Worm (Caenorhabditis elegans) whole organism, young adult: ENCODE results near the gene fut-4.
"Not testable (repeated sequence)": the region's sequence is repeated elsewhere in the genome, so short reads cannot be mapped to it uniquely, and the experiment has no call there.

ENCODE experiments used
- B0019.2 ChIP-seq: fragments of 200-800 bp; sonication (Bioruptor generic); conservative IDR thresholded peaks from 2 replicates; pipeline ENCODE4 v1.3.6; 2022; ENCODE audit warnings: missing genetic modification reagents, missing genetic modification characterization, missing compliant biosample characterization
- B0035.1 ChIP-seq: sonication (generic microtip); optimal IDR thresholded peaks from 2 replicates; lab custom pipeline; 2016; ENCODE audit warnings: missing genetic modification characterization, mild to moderate bottlenecking, missing compliant biosample characterization, missing genotype, missing genetic modification reagents
- F37B4.10 ChIP-seq: fragments of 200-800 bp; sonication (Bioruptor generic); IDR thresholded peaks from 2 replicates; pipeline ENCODE4 v1.3.6; 2022; ENCODE audit warnings: missing genetic modification characterization, missing compliant biosample characterization
- F55B11.4 ChIP-seq: sonication (generic microtip); optimal IDR thresholded peaks from 2 replicates; lab custom pipeline; 2016; ENCODE audit warnings: missing compliant biosample characterization, missing genetic modification characterization, borderline replicate concordance; ENCODE audit not compliant: insufficient read depth
- Y53F4B.3 ChIP-seq: fragments of 200-800 bp; sonication (Bioruptor generic); IDR thresholded peaks from 2 replicates; pipeline ENCODE4 v1.3.6; 2022; ENCODE audit warnings: missing genetic modification reagents, missing genetic modification characterization, missing compliant biosample characterization
- Y56A3A.18 ChIP-seq: fragments of 200-800 bp; sonication (Bioruptor generic); IDR thresholded peaks from 2 replicates; pipeline ENCODE4 v1.3.6; 2022; ENCODE audit warnings: missing genetic modification reagents, missing genetic modification characterization, missing compliant biosample characterization
- ZK185.1 ChIP-seq: sonication (generic microtip); optimal IDR thresholded peaks from 2 replicates; lab custom pipeline; 2016; ENCODE audit warnings: mild to moderate bottlenecking, missing genetic modification characterization, missing compliant biosample characterization; ENCODE audit not compliant: poor library complexity, severe bottlenecking
- aptf-2 ChIP-seq: fragments of 200-800 bp; sonication (Bioruptor generic); conservative IDR thresholded peaks from 2 replicates; pipeline ENCODE4 v1.3.6; 2022; ENCODE audit warnings: missing genetic modification reagents, missing genetic modification characterization, missing compliant biosample characterization
- atf-7 ChIP-seq: sonication (generic microtip); optimal IDR thresholded peaks from 2 replicates; lab custom pipeline; 2017; ENCODE audit warnings: mild to moderate bottlenecking, missing genetic modification characterization, missing compliant biosample characterization
- attf-5 ChIP-seq: fragments of 200-800 bp; sonication (Bioruptor generic); optimal IDR thresholded peaks from 2 replicates; lab custom pipeline; 2018; ENCODE audit warnings: mild to moderate bottlenecking, missing genetic modification characterization, missing compliant biosample characterization
- ceh-100 ChIP-seq: fragments of 200-800 bp; sonication (Bioruptor generic); IDR thresholded peaks from 2 replicates; pipeline ENCODE4 v1.3.6; 2022; ENCODE audit warnings: missing genetic modification reagents, missing genetic modification characterization, missing compliant biosample characterization
- ceh-58 ChIP-seq: fragments of 200-800 bp; sonication (Bioruptor generic); IDR thresholded peaks from 2 replicates; pipeline ENCODE4 v1.3.6; 2022; ENCODE audit warnings: missing genetic modification characterization, missing compliant biosample characterization
- ceh-79 ChIP-seq: sonication (generic microtip); optimal IDR thresholded peaks from 2 replicates; lab custom pipeline; 2017; ENCODE audit warnings: mild to moderate bottlenecking, missing genetic modification characterization, missing compliant biosample characterization
- ceh-91 ChIP-seq: fragments of 200-800 bp; sonication (Bioruptor generic); IDR thresholded peaks from 2 replicates; pipeline ENCODE4 v1.3.6; 2022; ENCODE audit warnings: missing genetic modification reagents, missing genetic modification characterization, missing compliant biosample characterization
- dpff-1 ChIP-seq: sonication (generic microtip); optimal IDR thresholded peaks from 2 replicates; lab custom pipeline; 2017; ENCODE audit warnings: mild to moderate bottlenecking, missing genetic modification characterization, missing compliant biosample characterization
- hmg-1.2 ChIP-seq: fragments of 200-800 bp; sonication (Bioruptor generic); IDR thresholded peaks from 2 replicates; pipeline ENCODE4 v1.3.6; 2022; ENCODE audit warnings: missing genetic modification reagents, missing genetic modification characterization, missing compliant biosample characterization
- let-607 ChIP-seq, 2 experiments: fragments of 200-800 bp in 1 of 2; sonication (Bioruptor generic) in 1 of 2; sonication (generic microtip) in 1 of 2; optimal IDR thresholded peaks; 2 replicates each; lab custom pipeline; 2016 to 2018; ENCODE audit warnings: mild to moderate bottlenecking in 2 of 2, missing compliant biosample characterization in 2 of 2, missing genetic modification characterization in 2 of 2, moderate library complexity in 2 of 2, missing genotype in 1 of 2
- lir-1 ChIP-seq: fragments of 200-800 bp; sonication (Bioruptor generic); conservative IDR thresholded peaks from 2 replicates; pipeline ENCODE4 v1.3.6; 2022; ENCODE audit warnings: missing genetic modification reagents, missing genetic modification characterization, missing compliant biosample characterization
- lsl-1 ChIP-seq: fragments of 200-800 bp; sonication (Bioruptor generic); optimal IDR thresholded peaks from 2 replicates; lab custom pipeline; 2018; ENCODE audit warnings: mild to moderate bottlenecking, missing genetic modification characterization, moderate library complexity, missing compliant biosample characterization
- mel-28 ChIP-seq: sonication (generic microtip); optimal IDR thresholded peaks from 2 replicates; lab custom pipeline; 2016; ENCODE audit warnings: borderline replicate concordance, mild to moderate bottlenecking, missing genetic modification characterization, missing compliant biosample characterization
- mxl-1 ChIP-seq: sonication (generic microtip); optimal IDR thresholded peaks from 2 replicates; lab custom pipeline; 2016; ENCODE audit warnings: missing genetic modification characterization, missing compliant biosample characterization
- nfya-1 ChIP-seq: sonication (generic microtip); optimal IDR thresholded peaks from 2 replicates; lab custom pipeline; 2017; ENCODE audit warnings: antibody characterized with exemption, missing compliant biosample characterization, missing genetic modification characterization, borderline replicate concordance; ENCODE audit not compliant: insufficient read depth
- nfyb-1 ChIP-seq: fragments of 200-800 bp; sonication (Bioruptor generic); IDR thresholded peaks from 2 replicates; pipeline ENCODE4 v1.3.6; 2022; ENCODE audit warnings: missing genetic modification reagents, missing genetic modification characterization, missing compliant biosample characterization
- nhr-80 ChIP-seq: sonication (generic microtip); optimal IDR thresholded peaks from 2 replicates; lab custom pipeline; 2016; ENCODE audit warnings: missing genetic modification characterization, missing compliant biosample characterization
- nhr-90 ChIP-seq: sonication (generic microtip); optimal IDR thresholded peaks from 2 replicates; lab custom pipeline; 2016; ENCODE audit warnings: missing genotype, mild to moderate bottlenecking, missing genetic modification characterization, missing compliant biosample characterization
- rpc-1 ChIP-seq, 2 experiments: fragments of 150-350 bp in 1 of 2; sonication (generic microtip) in 1 of 2; optimal IDR thresholded peaks; 2 replicates each; lab custom pipeline; 2014 to 2018; ENCODE audit warnings: missing biosample characterization in 1 of 2, missing genetic modification characterization in 1 of 2, missing genetic modification reagents in 1 of 2, missing genotype in 1 of 2
- sdz-38 ChIP-seq: sonication (generic microtip); optimal IDR thresholded peaks from 2 replicates; lab custom pipeline; 2016; ENCODE audit warnings: missing genotype, missing genetic modification characterization, missing compliant biosample characterization
- somi-1 ChIP-seq: fragments of 200-800 bp; sonication (Bioruptor generic); optimal IDR thresholded peaks from 2 replicates; lab custom pipeline; 2018; ENCODE audit warnings: mild to moderate bottlenecking, missing genetic modification characterization, missing compliant biosample characterization
- sptf-2 ChIP-seq: fragments of 200-800 bp; sonication (Bioruptor generic); optimal IDR thresholded peaks from 2 replicates; lab custom pipeline; 2018; ENCODE audit warnings: mild to moderate bottlenecking, missing genetic modification characterization, missing compliant biosample characterization
- ztf-28 ChIP-seq: fragments of 200-800 bp; sonication (Bioruptor generic); IDR thresholded peaks from 2 replicates; pipeline ENCODE4 v1.3.6; 2022; ENCODE audit warnings: missing genetic modification reagents, missing genetic modification characterization, missing compliant biosample characterization

fut-4 gene

ce11 chrII:2843088-2843487, 20.8 kb upstream of the fut-4 start, which contains the start of gene Y110A2AL.7:
TSS of gene Y110A2AL.7 (minus strand) at chrII:2843188.
- TF ChIP-seq ceh-91 (GFP tag; lab: Robert Waterston, UW) (no peak), ZK185.1 (tag; lab: Kevin White, UChicago) (no peak), hmg-1.2 (GFP tag; lab: Robert Waterston, UW) (no peak), ceh-79 (tag; lab: Kevin White, UChicago) (no peak)
- TF ChIP-seq, all 124 proteins: peak for 0

ce11 chrII:2841529-2841928, 19.2 kb upstream of the fut-4 start, which contains the start of gene Y110A2AL.6:
TSS of gene Y110A2AL.6 (minus strand) at chrII:2841629.
- no peak for TF ChIP-seq atf-7
- TF ChIP-seq rpc-1 (optimal IDR thresholded peaks at IDR 0.05; lab: Kevin White, UChicago) = no peak
- TF ChIP-seq rpc-1 (tag; optimal IDR thresholded peaks at IDR 0.05; lab: Kevin White, UChicago) = peak; percentile 33

ce11 chrII:2839004-2839403, 16.7 kb upstream of the fut-4 start, which contains the start of gene Y110A2AL.4:
TSS of gene Y110A2AL.4 (plus strand) at chrII:2839304.
- not testable (repeated sequence) for TF ChIP-seq B0035.1 (tag; lab: Kevin White, UChicago); ceh-58 (GFP tag; lab: Robert Waterston, UW); hmg-1.2 (GFP tag; lab: Robert Waterston, UW)

- TF ChIP-seq mxl-1 (no peak), sptf-2 (GFP tag; lab: Kevin White, UChicago) (no peak), B0035.1 (tag; lab: Kevin White, UChicago) (no peak), F55B11.4 (tag; lab: Kevin White, UChicago) (no peak), nfyb-1 (GFP tag; lab: Robert Waterston, UW) (no peak), nfya-1 (no peak), let-607 (tag; optimal IDR thresholded peaks at IDR 0.05; lab: Kevin White, UChicago) (no peak), somi-1 (GFP tag; lab: Kevin White, UChicago) (no peak), ztf-28 (no peak), ceh-79 (tag; lab: Kevin White, UChicago) (no peak), lsl-1 (no peak), mel-28 (tag; lab: Kevin White, UChicago) (no peak), lir-1 (GFP tag; lab: Robert Waterston, UW) (no peak), aptf-2 (no peak)
Observed at ce11 chrII:2836853-2837252, 14.5 kb upstream of the fut-4 start, which contains the start of gene K12H6.7. TSS of gene K12H6.7 (minus strand) at chrII:2836953.

DNA sequence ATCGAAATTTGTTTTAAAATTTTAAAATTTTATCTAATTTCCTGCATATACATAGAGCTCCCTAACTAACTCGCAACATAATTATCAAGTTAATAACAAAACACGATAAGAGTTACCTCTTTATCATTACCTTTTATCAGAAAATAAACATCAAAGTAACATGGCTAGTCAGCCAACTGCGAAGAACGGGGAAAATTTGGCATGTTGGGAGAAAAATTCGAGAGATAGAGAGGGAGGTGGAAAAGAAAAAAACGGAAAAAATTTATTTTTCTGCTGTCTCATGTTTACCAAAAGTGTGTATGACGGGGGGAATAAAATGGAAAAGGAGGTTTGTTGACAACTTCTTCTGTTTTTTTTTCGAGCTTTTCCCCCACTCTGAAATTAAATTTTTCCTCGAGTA, 11.8 kb upstream of the fut-4 start:
- TF ChIP-seq F37B4.10 (GFP tag; lab: Robert Waterston, UW) (no peak), sdz-38 (no peak), attf-5 (GFP tag; lab: Kevin White, UChicago) (peak; percentile 10), dpff-1 (no peak), nhr-80 (peak; percentile 66), B0019.2 (no peak), Y53F4B.3 (GFP tag; lab: Robert Waterston, UW) (no peak)

ce11 chrII:2832539-2832938, 10.2 kb upstream of the fut-4 start:
- TF ChIP-seq nhr-90 (no peak), Y56A3A.18 (GFP tag; lab: Robert Waterston, UW) (0 out of 2 replicates have a peak, but pooled peaks have one; percentile 27), ceh-100 (GFP tag; lab: Robert Waterston, UW) (no peak), nhr-80 (no peak)
- TF ChIP-seq, all 124 proteins: peak for 1
